Worm (Caenorhabditis elegans) whole organism, L1 larva: ENCODE data around the gene T05H10.8.

Experiments
- aha-1 ChIP-seq: fragments of 150-350 bp; optimal IDR thresholded peaks from 2 replicates; lab custom pipeline; 2014; ENCODE audit warnings: missing biosample characterization, missing genetic modification characterization
- alr-1 ChIP-seq: fragments of 200-800 bp; sonication (Bioruptor generic); optimal IDR thresholded peaks from 2 replicates; lab custom pipeline; 2018; ENCODE audit warnings: borderline replicate concordance, mild to moderate bottlenecking, missing genetic modification characterization, missing compliant biosample characterization
- aly-2 ChIP-seq: fragments of 150-350 bp; optimal IDR thresholded peaks from 2 replicates; lab custom pipeline; 2014; ENCODE audit warnings: missing biosample characterization, missing genetic modification characterization
- ceh-90 ChIP-seq: sonication (generic microtip); optimal IDR thresholded peaks from 2 replicates; lab custom pipeline; 2016; ENCODE audit warnings: missing genetic modification characterization, missing compliant biosample characterization
- ces-1 ChIP-seq: fragments of 150-350 bp; optimal IDR thresholded peaks from 2 replicates; lab custom pipeline; 2014; ENCODE audit warnings: missing biosample characterization, missing genetic modification reagents, missing genetic modification characterization
- dpl-1 ChIP-seq, 3 experiments: fragments of 150-350 bp in 2 of 3; sonication (generic microtip) in 1 of 3; optimal IDR thresholded peaks; 2 replicates each; lab custom pipeline; 2014 to 2017; ENCODE audit warnings: missing biosample characterization in 3 of 3, missing genetic modification characterization in 3 of 3, missing genetic modification reagents in 3 of 3
- dsc-1 ChIP-seq: sonication (generic microtip); optimal IDR thresholded peaks from 2 replicates; lab custom pipeline; 2016; ENCODE audit warnings: mild to moderate bottlenecking, missing genetic modification characterization, missing compliant biosample characterization
- efl-1 ChIP-seq, 4 experiments: fragments of 150-350 bp; optimal IDR thresholded peaks in 3 of 4; peaks in 1 of 4; 1 replicate in 1 of 4; 2 replicates in 3 of 4; lab custom pipeline; 2014; ENCODE audit warnings: missing biosample characterization in 2 of 4, missing genetic modification characterization in 2 of 4, missing genetic modification reagents in 2 of 4
- efl-3 ChIP-seq: fragments of 200-800 bp; sonication (Bioruptor generic); optimal IDR thresholded peaks from 2 replicates; lab custom pipeline; 2018; ENCODE audit warnings: mild to moderate bottlenecking, missing genetic modification characterization, missing compliant biosample characterization
- egl-27 ChIP-seq, 2 experiments: fragments of 150-350 bp in 1 of 2; sonication (generic microtip); optimal IDR thresholded peaks; 3 replicates each; lab custom pipeline; 2017 to 2018; ENCODE audit warnings: missing biosample characterization in 2 of 2, missing genetic modification characterization in 2 of 2, missing genetic modification reagents in 2 of 2
- elt-2 ChIP-seq: sonication (generic microtip); optimal IDR thresholded peaks from 2 replicates; lab custom pipeline; 2016; ENCODE audit warnings: missing genetic modification characterization, mild to moderate bottlenecking, inconsistent platforms, missing compliant biosample characterization, missing genetic modification reagents
- ets-5 ChIP-seq: fragments of 200-800 bp; sonication (Bioruptor generic); IDR thresholded peaks from 2 replicates; pipeline ENCODE4 v1.3.6; 2022; ENCODE audit warnings: missing genetic modification characterization, missing compliant biosample characterization
- fos-1 ChIP-seq: fragments of 150-350 bp; optimal IDR thresholded peaks from 2 replicates; lab custom pipeline; 2014; ENCODE audit warnings: missing biosample characterization, missing genetic modification characterization
- hlh-17 ChIP-seq: fragments of 200-800 bp; sonication (Bioruptor generic); optimal IDR thresholded peaks from 2 replicates; lab custom pipeline; 2018; ENCODE audit warnings: missing genetic modification characterization, mild to moderate bottlenecking, missing compliant biosample characterization, moderate library complexity, borderline replicate concordance
- hpl-2 ChIP-seq: fragments of 150-350 bp; optimal IDR thresholded peaks from 2 replicates; lab custom pipeline; 2014; ENCODE audit warnings: missing biosample characterization, missing genetic modification reagents, missing genetic modification characterization
- jun-1 ChIP-seq: fragments of 150-350 bp; optimal IDR thresholded peaks from 2 replicates; lab custom pipeline; 2014; ENCODE audit warnings: missing biosample characterization, missing genetic modification reagents, missing genetic modification characterization
- lin-14 ChIP-seq: fragments of 200-800 bp; sonication (Bioruptor generic); optimal IDR thresholded peaks from 2 replicates; lab custom pipeline; 2018; ENCODE audit warnings: mild to moderate bottlenecking, missing genetic modification characterization, moderate library complexity, missing compliant biosample characterization
- lin-15B ChIP-seq: fragments of 150-350 bp; sonication (generic microtip); optimal IDR thresholded peaks from 3 replicates; lab custom pipeline; 2014; ENCODE audit warnings: missing biosample characterization, missing genetic modification characterization
- lin-39 ChIP-seq: fragments of 150-350 bp; optimal IDR thresholded peaks from 2 replicates; lab custom pipeline; 2014; ENCODE audit warnings: missing biosample characterization, missing genetic modification reagents, missing genetic modification characterization
- mab-9 ChIP-seq: fragments of 200-800 bp; sonication (Bioruptor generic); IDR thresholded peaks from 2 replicates; pipeline ENCODE4 v1.3.6; 2022; ENCODE audit warnings: missing genetic modification reagents, missing genetic modification characterization, missing compliant biosample characterization
- mdl-1 ChIP-seq, 2 experiments: fragments of 150-350 bp; optimal IDR thresholded peaks; 2 replicates each; lab custom pipeline; 2014 to 2017; ENCODE audit warnings: missing biosample characterization in 2 of 2, missing genetic modification characterization in 2 of 2, inconsistent platforms in 1 of 2
- mef-2 ChIP-seq: fragments of 150-350 bp; optimal IDR thresholded peaks from 2 replicates; lab custom pipeline; 2014; ENCODE audit warnings: missing biosample characterization, missing genetic modification characterization
- mep-1 ChIP-seq: fragments of 150-350 bp; optimal IDR thresholded peaks from 2 replicates; lab custom pipeline; 2014; ENCODE audit warnings: missing biosample characterization, missing genetic modification characterization
- nhr-11 ChIP-seq: fragments of 150-350 bp; optimal IDR thresholded peaks from 2 replicates; lab custom pipeline; 2014; ENCODE audit warnings: missing biosample characterization, missing genetic modification characterization
- nhr-12 ChIP-seq: sonication (generic microtip); optimal IDR thresholded peaks from 2 replicates; lab custom pipeline; 2017; ENCODE audit warnings: missing biosample characterization, missing genetic modification characterization
- nhr-19 ChIP-seq: fragments of 200-800 bp; sonication (Bioruptor generic); conservative IDR thresholded peaks from 2 replicates; pipeline ENCODE4 v1.3.6; 2022; ENCODE audit warnings: missing genetic modification characterization, missing compliant biosample characterization
- nhr-20 ChIP-seq: sonication (generic microtip); optimal IDR thresholded peaks from 2 replicates; lab custom pipeline; 2016; ENCODE audit warnings: mild to moderate bottlenecking, missing genetic modification characterization, missing compliant biosample characterization
- nhr-47 ChIP-seq: sonication (generic microtip); optimal IDR thresholded peaks from 2 replicates; lab custom pipeline; 2016; ENCODE audit warnings: mild to moderate bottlenecking, missing genetic modification characterization, moderate library complexity, missing compliant biosample characterization
- nhr-71 ChIP-seq: sonication (generic microtip); optimal IDR thresholded peaks from 2 replicates; lab custom pipeline; 2016; ENCODE audit warnings: mild to moderate bottlenecking, missing genetic modification characterization, moderate library complexity, missing compliant biosample characterization
- nhr-76 ChIP-seq: sonication (generic microtip); optimal IDR thresholded peaks from 2 replicates; lab custom pipeline; 2017; ENCODE audit warnings: missing biosample characterization, missing genetic modification characterization
- nhr-84 ChIP-seq: sonication (generic microtip); optimal IDR thresholded peaks from 2 replicates; lab custom pipeline; 2017; ENCODE audit warnings: missing biosample characterization, missing genetic modification characterization
- nhr-85 ChIP-seq: sonication (generic microtip); peaks from one replicate; lab custom pipeline; 2016; ENCODE audit warnings: missing genetic modification characterization, inconsistent platforms, missing compliant biosample characterization
- nhr-90 ChIP-seq: sonication (generic microtip); optimal IDR thresholded peaks from 2 replicates; lab custom pipeline; 2016; ENCODE audit warnings: mild to moderate bottlenecking, missing genetic modification characterization, missing compliant biosample characterization; ENCODE audit not compliant: poor library complexity
- pax-3 ChIP-seq: fragments of 200-800 bp; sonication (Bioruptor generic); optimal IDR thresholded peaks from 2 replicates; lab custom pipeline; 2018; ENCODE audit warnings: mild to moderate bottlenecking, missing genetic modification characterization, moderate library complexity, missing compliant biosample characterization
- pqm-1 ChIP-seq: sonication (generic microtip); optimal IDR thresholded peaks from 3 replicates; lab custom pipeline; 2017; ENCODE audit warnings: missing biosample characterization, missing genetic modification characterization
- skn-1 ChIP-seq: fragments of 150-350 bp; optimal IDR thresholded peaks from 2 replicates; lab custom pipeline; 2014; ENCODE audit warnings: missing biosample characterization, missing genetic modification characterization
- snpc-4 ChIP-seq: fragments of 150-350 bp; optimal IDR thresholded peaks from 2 replicates; lab custom pipeline; 2014; ENCODE audit warnings: missing biosample characterization, missing genetic modification characterization
- sox-4 ChIP-seq: sonication (generic microtip); optimal IDR thresholded peaks from 2 replicates; lab custom pipeline; 2016; ENCODE audit warnings: missing genetic modification characterization, missing compliant biosample characterization
- swsn-7 ChIP-seq: sonication (generic microtip); optimal IDR thresholded peaks from 2 replicates; lab custom pipeline; 2016; ENCODE audit warnings: missing genetic modification characterization, missing compliant biosample characterization
- tbx-2 ChIP-seq: sonication (generic microtip); optimal IDR thresholded peaks from 2 replicates; lab custom pipeline; 2016; ENCODE audit warnings: missing genetic modification characterization, missing compliant biosample characterization
- unc-30 ChIP-seq: sonication (generic microtip); optimal IDR thresholded peaks from 2 replicates; lab custom pipeline; 2017; ENCODE audit warnings: missing biosample characterization, missing genetic modification characterization
- unc-62 ChIP-seq: fragments of 150-350 bp; optimal IDR thresholded peaks from 2 replicates; lab custom pipeline; 2014; ENCODE audit warnings: missing biosample characterization, missing genetic modification reagents, missing genetic modification characterization
- unc-86 ChIP-seq: sonication (generic microtip); optimal IDR thresholded peaks from 2 replicates; lab custom pipeline; 2016; ENCODE audit warnings: missing genetic modification characterization, missing compliant biosample characterization
- xbp-1 ChIP-seq: sonication (generic microtip); optimal IDR thresholded peaks from 2 replicates; lab custom pipeline; 2016; ENCODE audit warnings: missing genetic modification characterization, missing compliant biosample characterization
- zag-1 ChIP-seq: fragments of 150-350 bp; optimal IDR thresholded peaks from 2 replicates; lab custom pipeline; 2014; ENCODE audit warnings: missing biosample characterization, missing genetic modification characterization

The T05H10.8 gene

ce11 chrII:8028246-8028694, 30.6 kb upstream of the T05H10.8 start (continued):
- TF ChIP-seq mab-9 (GFP tag; lab: Robert Waterston, UW): peak; percentile 48; the same call in 1 of the 2 replicates
- TF ChIP-seq nhr-11 (tag; lab: Kevin White, UChicago): no peak
- no peak for TF ChIP-seq ces-1
- TF ChIP-seq egl-27 (tag; optimal IDR thresholded peaks at IDR 0.05; lab: Kevin White, UChicago): peak in 1 of 2 experiments; percentile 20
- peak; percentile 63 for TF ChIP-seq skn-1 (tag; lab: Kevin White, UChicago)
- TF ChIP-seq nhr-76 (tag; lab: Kevin White, UChicago): no peak
- TF ChIP-seq mdl-1 (tag; optimal IDR thresholded peaks at IDR 0.05; lab: Kevin White, UChicago): peak in 1 of 2 experiments; percentile 72
- peak; percentile 78 for TF ChIP-seq nhr-20 (tag; lab: Kevin White, UChicago)
- TF ChIP-seq snpc-4 (tag; lab: Kevin White, UChicago): peak; percentile 46
- peak; percentile 50 for TF ChIP-seq xbp-1
- peak; percentile 72 for TF ChIP-seq pax-3 (tag; lab: Kevin White, UChicago)
- TF ChIP-seq mep-1: peak; percentile 16
- TF ChIP-seq nhr-19 (GFP tag; lab: Robert Waterston, UW): peak; percentile 43
- TF ChIP-seq nhr-90: peak; percentile 35
- TF ChIP-seq unc-86 (tag; lab: Kevin White, UChicago): peak; percentile 74
- TF ChIP-seq hpl-2: no peak
- TF ChIP-seq zag-1: no peak
- no peak for TF ChIP-seq hlh-17 (GFP tag; lab: Kevin White, UChicago)
- TF ChIP-seq pqm-1 (tag; lab: Kevin White, UChicago): no peak
- peak; percentile 95 for TF ChIP-seq lin-14 (GFP tag; lab: Kevin White, UChicago)
- TF ChIP-seq sox-4 (tag; lab: Kevin White, UChicago): peak; percentile 46
- no peak for TF ChIP-seq unc-30 (tag; lab: Kevin White, UChicago)
- TF ChIP-seq lin-39 (tag; lab: Kevin White, UChicago): no peak
- peak; percentile 46 for TF ChIP-seq mef-2 (tag; lab: Kevin White, UChicago)
- no peak for TF ChIP-seq ceh-90 (tag; lab: Kevin White, UChicago)
- peak; percentile 79 for TF ChIP-seq nhr-71 (tag; lab: Kevin White, UChicago)
- peak; percentile 26 for TF ChIP-seq fos-1 (tag; lab: Kevin White, UChicago)
- peak; percentile 83 for TF ChIP-seq lin-15B
- TF ChIP-seq nhr-47 (tag; lab: Kevin White, UChicago): peak; percentile 76
- TF ChIP-seq nhr-84 (tag; lab: Kevin White, UChicago): no peak
- peak; percentile 85 for TF ChIP-seq jun-1 (tag; lab: Kevin White, UChicago)
- no peak for TF ChIP-seq ets-5 (GFP tag; lab: Robert Waterston, UW)
- TF ChIP-seq efl-3 (GFP tag; lab: Kevin White, UChicago): no peak
- no peak for TF ChIP-seq unc-62 (GFP tag; lab: Kevin White, UChicago)
- no peak for TF ChIP-seq aha-1 (tag; lab: Kevin White, UChicago)

ce11 chrII:8028730-8029129, 30.1 kb upstream of the T05H10.8 start:
- no peak for TF ChIP-seq nhr-12 (tag; lab: Kevin White, UChicago)
- TF ChIP-seq dpl-1 (GFP tag; optimal IDR thresholded peaks at IDR 0.05; lab: Kevin White, UChicago): peak; percentile 28 to 50 (median 35)
- peak; percentile 33 to 38 for TF ChIP-seq efl-1 (optimal IDR thresholded peaks at IDR 0.05; lab: Kevin White, UChicago)
- TF ChIP-seq efl-1 (GFP tag; optimal IDR thresholded peaks at IDR 0.05 in 1 of 2; lab: Kevin White, UChicago): peak; percentile 59 to 95
- TF ChIP-seq sox-4 (tag; lab: Kevin White, UChicago): no peak
- no peak for TF ChIP-seq lin-14 (GFP tag; lab: Kevin White, UChicago)
- no peak for TF ChIP-seq swsn-7

ce11 chrII:8032657-8033056, 26.2 kb upstream of the T05H10.8 start, which contains the start of gene nrf-6:
Gene nrf-6, minus strand, starts transcription at chrII:8032708.
- no peak for TF ChIP-seq alr-1 (tag; lab: Kevin White, UChicago)
- TF ChIP-seq aly-2: no peak
- peak; percentile 53 for TF ChIP-seq elt-2
- TF ChIP-seq nhr-85 (tag; lab: Kevin White, UChicago): no peak
- TF ChIP-seq skn-1 (tag; lab: Kevin White, UChicago): no peak
- no peak for TF ChIP-seq dsc-1
- TF ChIP-seq unc-30 (tag; lab: Kevin White, UChicago): no peak
- no peak for TF ChIP-seq tbx-2 (tag; lab: Kevin White, UChicago)
